Worm (Caenorhabditis elegans) whole organism, L1 larva: Measurements from ENCODE around the gene rpl-23.

Experiments used
- Y116A8C.19 ChIP-seq: sonication (generic microtip); optimal IDR thresholded peaks from 2 replicates; lab custom pipeline; 2016; ENCODE audit warnings: missing compliant biosample characterization, missing genetic modification characterization, borderline replicate concordance
- snpc-4 ChIP-seq: fragments of 150-350 bp; optimal IDR thresholded peaks from 2 replicates; lab custom pipeline; 2014; ENCODE audit warnings: missing biosample characterization, missing genetic modification characterization
- zag-1 ChIP-seq: fragments of 150-350 bp; optimal IDR thresholded peaks from 2 replicates; lab custom pipeline; 2014; ENCODE audit warnings: missing biosample characterization, missing genetic modification characterization

- TF ChIP-seq Y116A8C.19 (tag; lab: Kevin White, UChicago) (no peak), zag-1 (tag; lab: Kevin White, UChicago) (no peak), snpc-4 (no peak)
Measured at ce11 chrIII:5730980-5731636, 25.2 kb upstream of the rpl-23 start, which contains the start of the genes B0244.9 and B0244.7.
